Fruit fly (Drosophila melanogaster): ENCODE measurements around the gene CG14100.
A peak's percentile ranks its signal among the peaks of the same experiment; 100 is the strongest.

dm6 chr3L:19556738-19557137 is 33.6 kb downstream of the CG14100 start:
- TF ChIP-seq Blimp-1 (GFP tag; optimal IDR thresholded peaks at IDR 0.05) (no peak), acj6 (GFP tag; optimal IDR thresholded peaks at IDR 0.05) (no peak), CG6808 (GFP tag; optimal IDR thresholded peaks at IDR 0.05) (peak; percentile 89), Hr38 (GFP tag; optimal IDR thresholded peaks at IDR 0.05) (no peak), OdsH (GFP tag; optimal IDR thresholded peaks at IDR 0.05) (no peak), Sox102F (GFP tag; optimal IDR thresholded peaks at IDR 0.05) (no peak), spab (GFP tag; optimal IDR thresholded peaks at IDR 0.05) (no peak), fd85E (GFP tag; optimal IDR thresholded peaks at IDR 0.05) (no peak), CG9139 (GFP tag; optimal IDR thresholded peaks at IDR 0.05) (no peak), CG6276 (GFP tag; optimal IDR thresholded peaks at IDR 0.05) (no peak), Sox14 (GFP tag; optimal IDR thresholded peaks at IDR 0.05) (no peak), CG3032 (tag; optimal IDR thresholded peaks at IDR 0.05) (no peak)

All from whole organism, prepupa.